Worm (Caenorhabditis elegans): ENCODE data around the gene C24F3.2.

C24F3.2 gene

DNA sequence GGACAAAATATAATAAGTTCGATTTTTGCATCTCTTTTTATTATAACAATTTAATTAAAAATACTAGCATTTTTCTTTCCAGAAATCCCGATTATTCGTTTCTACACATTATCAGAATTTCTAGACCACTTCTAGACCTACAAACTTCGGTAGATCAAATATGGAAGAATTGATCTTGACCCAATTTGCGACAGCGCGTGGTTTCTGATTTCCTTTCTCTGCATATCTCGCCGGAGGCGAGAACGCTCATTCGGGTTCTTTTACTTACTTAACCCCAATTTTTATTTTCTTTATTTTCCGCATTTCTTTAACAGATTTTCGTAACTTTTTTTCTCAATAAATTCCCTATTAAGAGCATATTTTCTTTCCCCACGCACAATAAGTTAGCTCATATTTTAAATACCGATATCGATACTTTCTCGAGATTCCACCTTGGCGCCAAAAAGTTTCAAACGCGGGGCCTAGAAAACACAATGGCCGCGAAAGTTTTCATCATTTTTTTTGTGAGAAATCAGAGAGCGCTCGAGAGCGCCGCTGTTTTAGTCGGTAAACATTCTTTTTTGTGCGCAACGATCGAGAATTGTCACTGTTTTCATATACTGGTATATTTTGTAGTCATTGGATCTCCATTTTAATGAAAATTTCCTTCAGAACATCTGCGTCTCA is 20.3 kb downstream of the C24F3.2 start (continued):
- TF ChIP-seq unc-130 (tag; optimal IDR thresholded peaks at IDR 0.05) (peak; percentile 41), nhr-85 (tag) (peak; percentile 75), unc-98 (GFP tag; IDR thresholded peaks at IDR 0.05) (no peak), grh-1 (GFP tag; IDR thresholded peaks at IDR 0.05) (no peak), ets-5 (GFP tag; IDR thresholded peaks at IDR 0.05) (no peak), nhr-90 (tag; optimal IDR thresholded peaks at IDR 0.05; ENCODE audit: poor library complexity) (no peak), blmp-1 (tag; optimal IDR thresholded peaks at IDR 0.05) (peak; percentile 72), ceh-8 (GFP tag; optimal IDR thresholded peaks at IDR 0.05) (no peak), nhr-28 (tag; optimal IDR thresholded peaks at IDR 0.05) (no peak), egl-27 (tag; optimal IDR thresholded peaks at IDR 0.05) (no peak), pqm-1 (tag; optimal IDR thresholded peaks at IDR 0.05) (no peak), hpl-2 (GFP tag; optimal IDR thresholded peaks at IDR 0.05) (no peak), lin-13 (GFP tag; optimal IDR thresholded peaks at IDR 0.05) (peak; percentile 4), hlh-4 (tag; optimal IDR thresholded peaks at IDR 0.05) (no peak), pag-3 (tag; optimal IDR thresholded peaks at IDR 0.05; ENCODE audit: borderline replicate concordance, insufficient read depth) (no peak), elt-3 (tag; optimal IDR thresholded peaks at IDR 0.05) (peak in 1 of 6 experiments; percentile 7), isw-1 (GFP tag; IDR thresholded peaks at IDR 0.05) (no peak), efl-1 (optimal IDR thresholded peaks at IDR 0.05) (peak; percentile 83 to 92), efl-1 (GFP tag; optimal IDR thresholded peaks at IDR 0.05 in 1 of 2) (peak; percentile 86 to 98), C34B4.2 (tag; optimal IDR thresholded peaks at IDR 0.05) (no peak), fkh-8 (tag; optimal IDR thresholded peaks at IDR 0.05) (no peak), ztf-4 (tag; optimal IDR thresholded peaks at IDR 0.05) (no peak), lsy-2 (tag; optimal IDR thresholded peaks at IDR 0.05) (peak in 1 of 2 experiments; percentile 55), ceh-82 (tag; optimal IDR thresholded peaks at IDR 0.05) (no peak)

DNA sequence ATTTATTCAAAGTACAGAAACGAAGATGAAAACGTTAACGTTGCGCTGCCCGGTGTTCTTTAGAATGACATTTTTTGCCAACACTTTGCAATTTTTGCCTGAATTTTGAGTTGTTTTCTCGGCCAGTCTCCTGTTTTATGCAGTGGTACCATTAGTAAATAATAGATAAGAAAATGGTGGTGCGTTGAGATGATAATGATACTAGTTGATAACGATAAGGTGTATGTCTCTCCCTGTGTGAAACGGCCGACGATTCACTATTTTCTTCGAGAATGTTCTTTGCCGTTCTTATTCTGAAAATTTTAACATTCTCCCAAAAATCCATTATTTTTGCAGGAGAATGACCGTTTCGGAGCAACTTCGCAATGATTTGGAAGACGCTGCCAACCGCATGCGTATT is 20.9 kb downstream of the C24F3.2 start, which contains the start of gene tkt-1:
TSS of gene tkt-1 (plus strand) at position 337 of the 400 bp plus-strand sequence.
- TF ChIP-seq pag-3 (tag; optimal IDR thresholded peaks at IDR 0.05; ENCODE audit: borderline replicate concordance, insufficient read depth) (no peak), dpl-1 (GFP tag; optimal IDR thresholded peaks at IDR 0.05) (peak in 1 of 3 experiments; percentile 17), nhr-237 (tag; optimal IDR thresholded peaks at IDR 0.05) (no peak), ceh-8 (GFP tag; optimal IDR thresholded peaks at IDR 0.05) (no peak), elt-2 (tag; optimal IDR thresholded peaks at IDR 0.05) (peak; percentile 67), unc-86 (tag; optimal IDR thresholded peaks at IDR 0.05) (no peak), unc-130 (tag; optimal IDR thresholded peaks at IDR 0.05) (peak; percentile 15), lin-35 (GFP tag; optimal IDR thresholded peaks at IDR 0.05) (peak in 1 of 2 experiments; percentile 28), snu-23 (GFP tag; optimal IDR thresholded peaks at IDR 0.05) (peak; percentile 10), vab-15 (tag; optimal IDR thresholded peaks at IDR 0.05) (no peak), nhr-19 (GFP tag; conservative IDR thresholded peaks at IDR 0.05) (no peak), nhr-71 (tag; optimal IDR thresholded peaks at IDR 0.05) (peak; percentile 4), tbx-2 (tag; optimal IDR thresholded peaks at IDR 0.05) (no peak), pqm-1 (tag; optimal IDR thresholded peaks at IDR 0.05) (peak; percentile 48), elt-3 (tag; optimal IDR thresholded peaks at IDR 0.05) (peak in 5 of 6 experiments; percentile 56 to 81 (median 68))

ce11 chrIV:10245666-10246210 is 23.4 kb downstream of the C24F3.2 start, which contains the start of gene F01G10.10:
TSS of gene F01G10.10 (plus strand) at chrIV:10246160.
- TF ChIP-seq blmp-1 (tag; optimal IDR thresholded peaks at IDR 0.05), result peak; percentile 89
- TF ChIP-seq nhr-90 (tag; optimal IDR thresholded peaks at IDR 0.05; ENCODE audit: poor library complexity), result peak; percentile 37
- TF ChIP-seq elt-2 (tag; optimal IDR thresholded peaks at IDR 0.05), result peak; percentile 39
- TF ChIP-seq sptf-1 (tag; optimal IDR thresholded peaks at IDR 0.05), result no peak
- peak; percentile 54 for TF ChIP-seq aly-2 (tag; optimal IDR thresholded peaks at IDR 0.05)
- peak in 1 of 2 experiments; percentile 25 for TF ChIP-seq lin-35 (GFP tag; optimal IDR thresholded peaks at IDR 0.05)
- TF ChIP-seq lin-13 (GFP tag; optimal IDR thresholded peaks at IDR 0.05), result no peak
- TF ChIP-seq ceh-8 (GFP tag; optimal IDR thresholded peaks at IDR 0.05), result no peak

All from whole organism, L1 larva.